Fruit fly (Drosophila melanogaster): Measurements from ENCODE around the gene CG6938.

CG6938 gene

DNA sequence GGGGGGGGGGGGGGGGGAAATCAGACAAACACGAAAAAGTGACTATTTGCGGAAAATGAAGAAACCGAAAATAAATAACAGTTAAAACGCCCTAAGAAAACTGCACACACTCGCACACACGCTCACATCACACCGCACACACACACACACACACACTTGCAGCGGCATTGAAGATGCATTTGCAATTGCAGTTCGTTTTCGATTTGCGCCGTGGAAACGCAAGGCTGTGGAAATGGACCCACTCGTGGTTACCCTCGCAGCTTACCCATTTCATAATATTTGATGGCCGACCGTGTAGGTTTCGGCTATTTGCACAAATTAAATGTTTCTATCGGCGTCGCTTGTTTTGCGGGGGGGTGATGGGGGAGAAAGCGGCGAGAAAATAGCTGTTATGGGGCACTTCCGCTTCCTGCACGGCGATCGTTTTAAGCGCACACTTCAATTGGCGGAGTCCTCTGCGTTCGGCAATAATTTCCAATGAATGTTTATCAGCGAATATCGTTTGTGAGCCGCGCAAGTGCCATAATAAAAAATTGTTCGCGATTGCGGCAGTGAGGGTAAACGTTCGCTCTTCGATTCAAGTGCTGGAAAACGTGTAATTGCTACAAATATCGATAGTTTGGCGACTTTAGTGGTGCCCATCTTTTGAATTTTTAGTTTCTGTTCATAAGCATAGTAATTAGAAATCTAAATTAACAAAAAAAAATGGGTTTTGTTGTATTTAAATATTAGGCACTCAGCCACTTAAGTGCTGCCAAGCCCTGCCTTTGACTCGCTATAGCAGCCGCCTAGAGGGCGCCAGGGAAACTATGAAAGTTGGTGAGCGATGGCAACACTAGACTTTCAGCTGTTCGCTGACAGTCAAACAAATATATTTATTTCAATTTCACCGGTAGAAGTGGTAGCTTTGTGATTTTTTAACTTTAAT lies 17.9 kb downstream of the CG6938 start, which contains the start of the genes Pop2 and CG6928 (continued):
- TF ChIP-seq Rel (GFP tag; optimal IDR thresholded peaks at IDR 0.05) (no peak), Rel (tag; optimal IDR thresholded peaks at IDR 0.05) (peak; percentile 5), CG32264 (GFP tag; optimal IDR thresholded peaks at IDR 0.05) (no peak), sage (GFP tag; optimal IDR thresholded peaks at IDR 0.05) (peak; percentile 38)

- no peak for TF ChIP-seq dl (GFP tag; optimal IDR thresholded peaks at IDR 0.05; ENCODE audit: insufficient read depth in 1 of 2, partially characterized antibody in 2 of 2)
- no peak for TF ChIP-seq Sp1 (GFP tag; optimal IDR thresholded peaks at IDR 0.05)
- no peak for TF ChIP-seq foxo (GFP tag; optimal IDR thresholded peaks at IDR 0.05)
- no peak for TF ChIP-seq Hnf4 (GFP tag; optimal IDR thresholded peaks at IDR 0.05)
- TF ChIP-seq sage (GFP tag; optimal IDR thresholded peaks at IDR 0.05), result no peak
- no peak for TF ChIP-seq woc (GFP tag; optimal IDR thresholded peaks at IDR 0.05)
- TF ChIP-seq CrebA (GFP tag; optimal IDR thresholded peaks at IDR 0.05; ENCODE audit: borderline replicate concordance), result no peak
- TF ChIP-seq usp (GFP tag; optimal IDR thresholded peaks at IDR 0.05), result no peak
- no peak for TF ChIP-seq Hr78 (GFP tag; optimal IDR thresholded peaks at IDR 0.05)
- TF ChIP-seq psq (GFP tag; optimal IDR thresholded peaks at IDR 0.05), result no peak
- no peak for TF ChIP-seq Myc (optimal IDR thresholded peaks at IDR 0.05)
- no peak for TF ChIP-seq fru (GFP tag; optimal IDR thresholded peaks at IDR 0.05)
Measured at dm6 chr3L:12003457-12003856, 18.8 kb downstream of the CG6938 start.

DNA sequence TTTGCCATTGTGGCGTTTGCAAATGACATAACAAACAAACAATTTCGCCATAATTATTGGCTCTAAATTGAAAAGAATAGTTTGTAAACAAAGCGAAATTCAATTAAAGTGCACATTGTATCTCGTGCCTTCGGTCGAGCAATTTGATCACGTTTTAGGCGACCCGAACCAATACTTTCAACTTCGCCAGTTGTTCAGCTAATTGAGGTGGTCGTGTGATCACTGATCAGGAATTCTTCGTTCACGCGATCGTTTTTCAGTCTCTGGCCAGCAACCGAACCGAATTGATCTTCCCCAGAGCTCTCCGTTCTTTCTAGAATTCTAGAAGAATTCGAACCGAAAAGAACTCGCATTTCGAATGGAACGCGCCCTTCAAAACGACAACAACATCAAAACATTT lies 19.4 kb downstream of the CG6938 start:
- TF ChIP-seq Dfd (GFP tag; optimal IDR thresholded peaks at IDR 0.05) (no peak), sv (GFP tag; optimal IDR thresholded peaks at IDR 0.05) (no peak), psq (GFP tag; optimal IDR thresholded peaks at IDR 0.05) (no peak), dmrt93B (GFP tag; optimal IDR thresholded peaks at IDR 0.05) (no peak), Myc (optimal IDR thresholded peaks at IDR 0.05) (no peak)

DNA sequence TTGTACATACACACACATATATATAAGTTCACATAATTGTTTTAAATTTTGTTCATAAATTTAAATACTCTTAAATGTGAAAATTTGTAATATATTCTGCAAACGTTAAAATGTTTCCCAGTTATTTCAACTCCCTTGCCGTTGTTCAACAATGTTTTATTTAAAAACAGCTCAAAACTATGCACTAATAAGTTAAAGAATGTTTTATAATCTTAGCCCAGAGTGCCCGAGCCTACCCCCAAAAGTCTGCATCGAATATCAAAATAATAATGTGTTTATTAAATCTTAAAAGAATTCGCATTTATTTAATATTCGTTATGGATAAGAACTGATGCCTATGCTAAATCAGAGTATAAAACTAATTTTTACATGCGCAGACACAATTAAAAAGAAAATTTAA lies 23.2 kb downstream of the CG6938 start:
- peak; percentile 68 for TF ChIP-seq N (GFP tag; optimal IDR thresholded peaks at IDR 0.05)
- TF ChIP-seq Hnf4 (GFP tag; optimal IDR thresholded peaks at IDR 0.05), result no peak
- no peak for TF ChIP-seq foxo (GFP tag; optimal IDR thresholded peaks at IDR 0.05)
- peak; percentile 69 for TF ChIP-seq Vsx2 (GFP tag; optimal IDR thresholded peaks at IDR 0.05; ENCODE audit: partially characterized antibody)
- TF ChIP-seq Myc (optimal IDR thresholded peaks at IDR 0.05), result peak; percentile 73
- TF ChIP-seq sage (GFP tag; optimal IDR thresholded peaks at IDR 0.05), result peak; percentile 5

dm6 chr3L:12013698-12014097 lies 29.0 kb downstream of the CG6938 start:
- no peak for TF ChIP-seq Hr78 (GFP tag; optimal IDR thresholded peaks at IDR 0.05)
- TF ChIP-seq pan (optimal IDR thresholded peaks at IDR 0.05), result no peak
- TF ChIP-seq h (GFP tag; optimal IDR thresholded peaks at IDR 0.05), result peak; percentile 76
- TF ChIP-seq sage (GFP tag; optimal IDR thresholded peaks at IDR 0.05), result no peak
- no peak for TF ChIP-seq dmrt93B (GFP tag; optimal IDR thresholded peaks at IDR 0.05)
- TF ChIP-seq br (GFP tag; optimal IDR thresholded peaks at IDR 0.05), result no peak
- TF ChIP-seq tai (GFP tag; optimal IDR thresholded peaks at IDR 0.05), result no peak
- no peak for TF ChIP-seq Hnf4 (GFP tag; optimal IDR thresholded peaks at IDR 0.05)
- no peak for TF ChIP-seq psq (GFP tag; optimal IDR thresholded peaks at IDR 0.05)
- TF ChIP-seq usp (GFP tag; optimal IDR thresholded peaks at IDR 0.05), result no peak
- no peak for TF ChIP-seq Vsx2 (GFP tag; optimal IDR thresholded peaks at IDR 0.05; ENCODE audit: partially characterized antibody)
- no peak for TF ChIP-seq CG9705 (GFP tag; optimal IDR thresholded peaks at IDR 0.05)
- TF ChIP-seq sv (GFP tag; optimal IDR thresholded peaks at IDR 0.05), result no peak
- TF ChIP-seq Jra (GFP tag; optimal IDR thresholded peaks at IDR 0.05), result no peak
- no peak for TF ChIP-seq Dfd (GFP tag; optimal IDR thresholded peaks at IDR 0.05)
- no peak for TF ChIP-seq Rel (GFP tag; optimal IDR thresholded peaks at IDR 0.05)
- no peak for TF ChIP-seq Rel (tag; optimal IDR thresholded peaks at IDR 0.05)
- TF ChIP-seq GATAd (GFP tag; optimal IDR thresholded peaks at IDR 0.05), result no peak
- no peak for TF ChIP-seq CrebA (GFP tag; optimal IDR thresholded peaks at IDR 0.05; ENCODE audit: borderline replicate concordance)
- no peak for TF ChIP-seq lola (GFP tag; optimal IDR thresholded peaks at IDR 0.05)
- no peak for TF ChIP-seq N (GFP tag; optimal IDR thresholded peaks at IDR 0.05)
- TF ChIP-seq Hr83 (GFP tag; optimal IDR thresholded peaks at IDR 0.05; ENCODE audit: poor library complexity, severe bottlenecking), result no peak
- TF ChIP-seq Sp1 (GFP tag; optimal IDR thresholded peaks at IDR 0.05), result no peak
- TF ChIP-seq woc (GFP tag; optimal IDR thresholded peaks at IDR 0.05), result peak; percentile 1
- TF ChIP-seq OdsH (GFP tag; optimal IDR thresholded peaks at IDR 0.05), result peak; percentile 18
- no peak for TF ChIP-seq Myc (optimal IDR thresholded peaks at IDR 0.05)
- TF ChIP-seq rgr (GFP tag; optimal IDR thresholded peaks at IDR 0.05), result no peak
- peak; percentile 40 for TF ChIP-seq fru (GFP tag; optimal IDR thresholded peaks at IDR 0.05)
- TF ChIP-seq Dif (GFP tag; optimal IDR thresholded peaks at IDR 0.05; ENCODE audit: partially characterized antibody), result no peak
- no peak for TF ChIP-seq dl (GFP tag; optimal IDR thresholded peaks at IDR 0.05; ENCODE audit: insufficient read depth in 1 of 2, partially characterized antibody in 2 of 2)
- TF ChIP-seq jim (GFP tag; optimal IDR thresholded peaks at IDR 0.05), result no peak
- TF ChIP-seq foxo (GFP tag; optimal IDR thresholded peaks at IDR 0.05), result peak in 1 of 2 experiments; percentile 36
- no peak for TF ChIP-seq dsf (GFP tag; optimal IDR thresholded peaks at IDR 0.05; ENCODE audit: borderline replicate concordance)
- TF ChIP-seq Mio (GFP tag; optimal IDR thresholded peaks at IDR 0.05), result no peak
- peak; percentile 11 for TF ChIP-seq ey (GFP tag; optimal IDR thresholded peaks at IDR 0.05)
- no peak for TF ChIP-seq Abd-B (GFP tag; optimal IDR thresholded peaks at IDR 0.05)
- TF ChIP-seq CG32264 (GFP tag; optimal IDR thresholded peaks at IDR 0.05), result no peak
